Worm (Caenorhabditis elegans) whole organism, L3 larva: ENCODE results near the gene C14C11.7.
A peak's percentile ranks its signal among the peaks of the same experiment; 100 is the strongest.

ENCODE experiments used
- R02D3.7 ChIP-seq: fragments of 150-350 bp; optimal IDR thresholded peaks from 2 replicates; lab custom pipeline; 2014; ENCODE audit warnings: missing biosample characterization, missing genetic modification characterization
- ZK546.5 ChIP-seq: sonication (generic microtip); optimal IDR thresholded peaks from 2 replicates; lab custom pipeline; 2017; ENCODE audit warnings: missing biosample characterization, missing genetic modification characterization
- aly-2 ChIP-seq: fragments of 150-350 bp; optimal IDR thresholded peaks from 2 replicates; lab custom pipeline; 2014; ENCODE audit warnings: missing biosample characterization, missing genetic modification characterization
- ama-1 ChIP-seq: fragments of 150-350 bp; optimal IDR thresholded peaks from 2 replicates; lab custom pipeline; 2018
- ceh-16 ChIP-seq: sonication (generic microtip); optimal IDR thresholded peaks from 2 replicates; lab custom pipeline; 2017; ENCODE audit warnings: missing biosample characterization, missing genetic modification characterization
- ceh-28 ChIP-seq: fragments of 150-350 bp; optimal IDR thresholded peaks from 2 replicates; lab custom pipeline; 2014; ENCODE audit warnings: missing biosample characterization, missing genetic modification reagents, missing genetic modification characterization
- ceh-82 ChIP-seq: fragments of 150-350 bp; optimal IDR thresholded peaks from 2 replicates; lab custom pipeline; 2014; ENCODE audit warnings: missing biosample characterization, missing genetic modification characterization
- ceh-9 ChIP-seq: sonication (generic microtip); optimal IDR thresholded peaks from 2 replicates; lab custom pipeline; 2018; ENCODE audit warnings: missing biosample characterization, missing genetic modification characterization
- daf-12 ChIP-seq: fragments of 150-350 bp; optimal IDR thresholded peaks from 2 replicates; lab custom pipeline; 2014; ENCODE audit warnings: missing biosample characterization, missing genetic modification reagents, missing genetic modification characterization
- egl-27 ChIP-seq: sonication (generic microtip); optimal IDR thresholded peaks from 4 replicates; lab custom pipeline; 2017; ENCODE audit warnings: missing biosample characterization, missing genetic modification reagents, missing genetic modification characterization
- elt-2 ChIP-seq: sonication (generic microtip); optimal IDR thresholded peaks from 2 replicates; lab custom pipeline; 2016; ENCODE audit warnings: missing genetic modification reagents, mild to moderate bottlenecking, missing genetic modification characterization, missing compliant biosample characterization
- elt-3 ChIP-seq, 3 experiments: fragments of 150-350 bp in 1 of 3; sonication (generic microtip) in 2 of 3; optimal IDR thresholded peaks; 2 replicates in 2 of 3; 4 replicates in 1 of 3; lab custom pipeline; 2014 to 2017; ENCODE audit warnings: missing biosample characterization in 3 of 3, missing genetic modification characterization in 3 of 3
- eor-1 ChIP-seq, 2 experiments: fragments of 150-350 bp; optimal IDR thresholded peaks; 2 replicates each; lab custom pipeline; 2014 to 2018; ENCODE audit warnings: missing biosample characterization in 2 of 2, missing genetic modification characterization in 2 of 2
- fkh-10 ChIP-seq: sonication (generic microtip); optimal IDR thresholded peaks from 2 replicates; lab custom pipeline; 2017; ENCODE audit warnings: missing biosample characterization, missing genetic modification reagents, missing genetic modification characterization
- fos-1 ChIP-seq: fragments of 150-350 bp; optimal IDR thresholded peaks from 2 replicates; lab custom pipeline; 2014; ENCODE audit warnings: missing biosample characterization, missing genetic modification characterization
- hmg-11 ChIP-seq: sonication (generic microtip); optimal IDR thresholded peaks from 2 replicates; lab custom pipeline; 2016; ENCODE audit warnings: missing genetic modification characterization, missing compliant biosample characterization
- lin-15B ChIP-seq: fragments of 150-350 bp; optimal IDR thresholded peaks from 2 replicates; lab custom pipeline; 2014; ENCODE audit warnings: missing biosample characterization, missing genetic modification characterization
- lin-39 ChIP-seq: fragments of 150-350 bp; optimal IDR thresholded peaks from 2 replicates; lab custom pipeline; 2018; ENCODE audit warnings: missing biosample characterization, missing genetic modification reagents, missing genetic modification characterization
- lsy-12 ChIP-seq: sonication (generic microtip); optimal IDR thresholded peaks from 2 replicates; lab custom pipeline; 2016; ENCODE audit warnings: mild to moderate bottlenecking, missing genetic modification characterization, missing compliant biosample characterization
- mdl-1 ChIP-seq: fragments of 150-350 bp; optimal IDR thresholded peaks from 2 replicates; lab custom pipeline; 2014; ENCODE audit warnings: missing biosample characterization, missing genetic modification characterization
- mml-1 ChIP-seq: fragments of 150-350 bp; sonication (generic microtip); optimal IDR thresholded peaks from 3 replicates; lab custom pipeline; 2014; ENCODE audit warnings: missing biosample characterization, missing genetic modification characterization
- nfya-1 ChIP-seq: sonication (generic microtip); optimal IDR thresholded peaks from 2 replicates; lab custom pipeline; 2017; ENCODE audit warnings: missing genetic modification characterization, mild to moderate bottlenecking, missing compliant biosample characterization, antibody characterized with exemption, moderate library complexity; ENCODE audit not compliant: insufficient read depth
- nhr-11 ChIP-seq: fragments of 150-350 bp; optimal IDR thresholded peaks from 2 replicates; lab custom pipeline; 2014; ENCODE audit warnings: missing biosample characterization, missing genetic modification characterization
- nhr-12 ChIP-seq: fragments of 150-350 bp; optimal IDR thresholded peaks from 2 replicates; lab custom pipeline; 2014; ENCODE audit warnings: missing biosample characterization, missing genetic modification characterization
- nhr-23 ChIP-seq: fragments of 150-350 bp; optimal IDR thresholded peaks from 2 replicates; lab custom pipeline; 2014; ENCODE audit warnings: missing biosample characterization, missing genetic modification reagents, missing genetic modification characterization
- nhr-237 ChIP-seq: fragments of 150-350 bp; optimal IDR thresholded peaks from 2 replicates; lab custom pipeline; 2014; ENCODE audit warnings: missing biosample characterization, missing genetic modification characterization
- nhr-25 ChIP-seq: sonication (generic microtip); optimal IDR thresholded peaks from 2 replicates; lab custom pipeline; 2017; ENCODE audit warnings: missing biosample characterization, missing genetic modification characterization
- nhr-28 ChIP-seq: fragments of 150-350 bp; optimal IDR thresholded peaks from 2 replicates; lab custom pipeline; 2014; ENCODE audit warnings: missing biosample characterization, missing genetic modification characterization
- nhr-43 ChIP-seq: sonication (generic microtip); optimal IDR thresholded peaks from 2 replicates; lab custom pipeline; 2016; ENCODE audit warnings: mild to moderate bottlenecking, missing genetic modification characterization, missing compliant biosample characterization; ENCODE audit not compliant: poor library complexity, severe bottlenecking
- nhr-67 ChIP-seq: fragments of 150-350 bp; optimal IDR thresholded peaks from 2 replicates; lab custom pipeline; 2014; ENCODE audit warnings: missing biosample characterization, missing genetic modification characterization
- nhr-76 ChIP-seq: fragments of 150-350 bp; sonication (generic microtip); optimal IDR thresholded peaks from 5 replicates; lab custom pipeline; 2014; ENCODE audit warnings: missing biosample characterization, missing genetic modification characterization
- pha-4 ChIP-seq: fragments of 150-350 bp; optimal IDR thresholded peaks from 2 replicates; lab custom pipeline; 2014; ENCODE audit warnings: missing biosample characterization, missing genetic modification reagents, missing genetic modification characterization
- pqm-1 ChIP-seq: fragments of 150-350 bp; optimal IDR thresholded peaks from 2 replicates; lab custom pipeline; 2017; ENCODE audit warnings: missing biosample characterization, missing genetic modification characterization, inconsistent platforms
- sea-2 ChIP-seq: fragments of 150-350 bp; sonication (generic microtip); optimal IDR thresholded peaks from 4 replicates; lab custom pipeline; 2014; ENCODE audit warnings: missing biosample characterization, missing genetic modification reagents, missing genetic modification characterization
- skn-1 ChIP-seq: fragments of 150-350 bp; optimal IDR thresholded peaks from 2 replicates; lab custom pipeline; 2014; ENCODE audit warnings: missing biosample characterization, missing genetic modification characterization
- snpc-4 ChIP-seq: fragments of 150-350 bp; optimal IDR thresholded peaks from 2 replicates; lab custom pipeline; 2014; ENCODE audit warnings: missing biosample characterization, missing genetic modification characterization
- tbx-2 ChIP-seq: sonication (generic microtip); optimal IDR thresholded peaks from 2 replicates; lab custom pipeline; 2016; ENCODE audit warnings: mild to moderate bottlenecking, missing genetic modification characterization, missing compliant biosample characterization
- unc-39 ChIP-seq: sonication (generic microtip); optimal IDR thresholded peaks from 4 replicates; lab custom pipeline; 2017; ENCODE audit warnings: missing biosample characterization, missing genetic modification characterization
- zag-1 ChIP-seq: fragments of 150-350 bp; optimal IDR thresholded peaks from 2 replicates; lab custom pipeline; 2014; ENCODE audit warnings: missing biosample characterization, missing genetic modification characterization
- ztf-11 ChIP-seq: fragments of 150-350 bp; optimal IDR thresholded peaks from 2 replicates; lab custom pipeline; 2014; ENCODE audit warnings: missing biosample characterization, missing genetic modification characterization
- ztf-4 ChIP-seq: fragments of 150-350 bp; optimal IDR thresholded peaks from 2 replicates; lab custom pipeline; 2014; ENCODE audit warnings: missing biosample characterization, missing genetic modification characterization

The C14C11.7 gene

ce11 chrV:5693595-5693994 is 27.7 kb upstream of the C14C11.7 start:
- TF ChIP-seq pha-4 (tag; lab: Kevin White, UChicago) (no peak), ztf-11 (tag; lab: Kevin White, UChicago) (no peak), nhr-43 (tag; lab: Kevin White, UChicago) (peak; percentile 83), egl-27 (no peak), skn-1 (tag; lab: Kevin White, UChicago) (no peak), nhr-25 (tag; lab: Kevin White, UChicago) (peak; percentile 68)

- TF ChIP-seq fos-1 (tag; lab: Kevin White, UChicago) (no peak), elt-2 (tag; lab: Kevin White, UChicago) (peak; percentile 55)
- TF ChIP-seq, all 47 proteins: peak for 1
These were observed 25.9 kb upstream of the C14C11.7 start, which contains the start of gene F25B4.8 for ce11 chrV:5691665-5692407. TSS of gene F25B4.8 (minus strand) at chrV:5691715.

- no peak for TF ChIP-seq ceh-82 (tag; lab: Kevin White, UChicago)
- no peak for TF ChIP-seq nhr-11 (tag; lab: Kevin White, UChicago)
- TF ChIP-seq sea-2 (GFP tag; lab: Kevin White, UChicago) = no peak
- no peak for TF ChIP-seq fos-1 (tag; lab: Kevin White, UChicago)
- no peak for TF ChIP-seq nfya-1 (tag; lab: Kevin White, UChicago)
- TF ChIP-seq zag-1 = no peak
- no peak for TF ChIP-seq pqm-1 (tag; lab: Kevin White, UChicago)
- peak; percentile 49 for TF ChIP-seq nhr-43 (tag; lab: Kevin White, UChicago)
- no peak for TF ChIP-seq nhr-28 (tag; lab: Kevin White, UChicago)
- TF ChIP-seq elt-2 (tag; lab: Kevin White, UChicago) = peak; percentile 17
- peak; percentile 61 for TF ChIP-seq nhr-23
- no peak for TF ChIP-seq ceh-28
- peak; percentile 7 for TF ChIP-seq nhr-25 (tag; lab: Kevin White, UChicago)
- TF ChIP-seq egl-27 = no peak
- no peak for TF ChIP-seq nhr-67 (tag; lab: Kevin White, UChicago)
- TF ChIP-seq fkh-10 (GFP tag; lab: Kevin White, UChicago) = no peak
- no peak for TF ChIP-seq mml-1
- no peak for TF ChIP-seq ZK546.5 (tag; lab: Kevin White, UChicago)
- TF ChIP-seq eor-1 (tag; optimal IDR thresholded peaks at IDR 0.05; lab: Kevin White, UChicago) = no peak
- TF ChIP-seq lsy-12 (tag; lab: Kevin White, UChicago) = no peak
- peak; percentile 56 for TF ChIP-seq lin-15B (tag; lab: Kevin White, UChicago)
- no peak for TF ChIP-seq snpc-4 (tag; lab: Kevin White, UChicago)
- peak; percentile 42 for TF ChIP-seq pha-4 (tag; lab: Kevin White, UChicago)
- no peak for TF ChIP-seq ztf-11 (tag; lab: Kevin White, UChicago)
- no peak for TF ChIP-seq nhr-76 (tag; lab: Kevin White, UChicago)
- no peak for TF ChIP-seq lin-39 (tag; lab: Kevin White, UChicago)
- TF ChIP-seq ceh-16 = no peak
- TF ChIP-seq R02D3.7 (tag; lab: Kevin White, UChicago) = no peak
These were observed 21.5 kb upstream of the C14C11.7 start, which contains the start of gene F25B4.7 for ce11 chrV:5687115-5687979. TSS of gene F25B4.7 (minus strand) at chrV:5687226.

ce11 chrV:5684534-5684933 is 18.6 kb upstream of the C14C11.7 start, which contains the start of the genes hmgs-1 and F25B4.4:
TSS of gene hmgs-1 (minus strand) at chrV:5684589.
TSS of gene F25B4.4 (plus strand) at chrV:5684873.
- TF ChIP-seq elt-3 (tag; optimal IDR thresholded peaks at IDR 0.05; lab: Kevin White, UChicago) (peak in 1 of 3 experiments; percentile 9), lin-39 (tag; lab: Kevin White, UChicago) (peak; percentile 96), aly-2 (tag; lab: Kevin White, UChicago) (no peak), tbx-2 (peak; percentile 70), nhr-12 (tag; lab: Kevin White, UChicago) (no peak), nhr-237 (tag; lab: Kevin White, UChicago) (no peak), fkh-10 (GFP tag; lab: Kevin White, UChicago) (peak; percentile 86), ztf-4 (tag; lab: Kevin White, UChicago) (no peak), pha-4 (tag; lab: Kevin White, UChicago) (peak; percentile 98), nhr-76 (tag; lab: Kevin White, UChicago) (no peak), unc-39 (tag; lab: Kevin White, UChicago) (no peak), ceh-9 (tag; lab: Kevin White, UChicago) (no peak), skn-1 (tag; lab: Kevin White, UChicago) (peak; percentile 76), nhr-43 (tag; lab: Kevin White, UChicago) (peak; percentile 83), mdl-1 (tag; lab: Kevin White, UChicago) (no peak), mml-1 (no peak), fos-1 (tag; lab: Kevin White, UChicago) (no peak), nfya-1 (tag; lab: Kevin White, UChicago) (peak; percentile 88), nhr-28 (tag; lab: Kevin White, UChicago) (peak; percentile 41), daf-12 (tag; lab: Kevin White, UChicago) (no peak), hmg-11 (tag; lab: Kevin White, UChicago) (peak; percentile 80), nhr-25 (tag; lab: Kevin White, UChicago) (peak; percentile 88), egl-27 (peak; percentile 49), ama-1 (lab: Kevin White, UChicago) (peak; percentile 64), ztf-11 (tag; lab: Kevin White, UChicago) (no peak), elt-2 (tag; lab: Kevin White, UChicago) (peak; percentile 60), ceh-82 (tag; lab: Kevin White, UChicago) (peak; percentile 71), ZK546.5 (tag; lab: Kevin White, UChicago) (no peak)
